Worm (Caenorhabditis elegans) whole organism, L1 larva: Measurements from ENCODE around the gene fzr-1.

Experiments
- C34B4.2 ChIP-seq: sonication (generic microtip); optimal IDR thresholded peaks from 2 replicates; lab custom pipeline; 2017; ENCODE audit warnings: mild to moderate bottlenecking, missing genetic modification characterization, missing compliant biosample characterization
- Y116A8C.19 ChIP-seq: sonication (generic microtip); optimal IDR thresholded peaks from 2 replicates; lab custom pipeline; 2016; ENCODE audit warnings: missing compliant biosample characterization, missing genetic modification characterization, borderline replicate concordance
- alr-1 ChIP-seq: fragments of 200-800 bp; sonication (Bioruptor generic); optimal IDR thresholded peaks from 2 replicates; lab custom pipeline; 2018; ENCODE audit warnings: borderline replicate concordance, mild to moderate bottlenecking, missing genetic modification characterization, missing compliant biosample characterization
- ama-1 ChIP-seq: fragments of 150-350 bp; optimal IDR thresholded peaks from 2 replicates; lab custom pipeline; 2014
- blmp-1 ChIP-seq: fragments of 150-350 bp; optimal IDR thresholded peaks from 2 replicates; lab custom pipeline; 2014; ENCODE audit warnings: missing biosample characterization, missing genetic modification characterization
- ceh-82 ChIP-seq, 3 experiments: fragments of 150-350 bp in 1 of 3; sonication (generic microtip) in 2 of 3; optimal IDR thresholded peaks; 2 replicates each; lab custom pipeline; 2014 to 2017; ENCODE audit warnings: missing biosample characterization in 3 of 3, missing genetic modification characterization in 3 of 3
- ces-1 ChIP-seq: fragments of 150-350 bp; optimal IDR thresholded peaks from 2 replicates; lab custom pipeline; 2014; ENCODE audit warnings: missing biosample characterization, missing genetic modification reagents, missing genetic modification characterization
- dpl-1 ChIP-seq, 3 experiments: fragments of 150-350 bp in 2 of 3; sonication (generic microtip) in 1 of 3; optimal IDR thresholded peaks; 2 replicates each; lab custom pipeline; 2014 to 2017; ENCODE audit warnings: missing biosample characterization in 3 of 3, missing genetic modification characterization in 3 of 3, missing genetic modification reagents in 3 of 3
- efl-1 ChIP-seq, 4 experiments: fragments of 150-350 bp; optimal IDR thresholded peaks in 3 of 4; peaks in 1 of 4; 1 replicate in 1 of 4; 2 replicates in 3 of 4; lab custom pipeline; 2014; ENCODE audit warnings: missing biosample characterization in 2 of 4, missing genetic modification characterization in 2 of 4, missing genetic modification reagents in 2 of 4
- efl-3 ChIP-seq: fragments of 200-800 bp; sonication (Bioruptor generic); optimal IDR thresholded peaks from 2 replicates; lab custom pipeline; 2018; ENCODE audit warnings: mild to moderate bottlenecking, missing genetic modification characterization, missing compliant biosample characterization
- egl-13 ChIP-seq: sonication (generic microtip); optimal IDR thresholded peaks from 2 replicates; lab custom pipeline; 2016; ENCODE audit warnings: missing genotype, missing genetic modification reagents, missing genetic modification characterization, missing compliant biosample characterization
- egl-27 ChIP-seq, 2 experiments: fragments of 150-350 bp in 1 of 2; sonication (generic microtip); optimal IDR thresholded peaks; 3 replicates each; lab custom pipeline; 2017 to 2018; ENCODE audit warnings: missing biosample characterization in 2 of 2, missing genetic modification characterization in 2 of 2, missing genetic modification reagents in 2 of 2
- elt-2 ChIP-seq: sonication (generic microtip); optimal IDR thresholded peaks from 2 replicates; lab custom pipeline; 2016; ENCODE audit warnings: missing genetic modification characterization, mild to moderate bottlenecking, inconsistent platforms, missing compliant biosample characterization, missing genetic modification reagents
- fkh-10 ChIP-seq: sonication (generic microtip); optimal IDR thresholded peaks from 2 replicates; lab custom pipeline; 2017; ENCODE audit warnings: missing biosample characterization, missing genetic modification reagents, missing genetic modification characterization
- fkh-8 ChIP-seq: sonication (generic microtip); optimal IDR thresholded peaks from 2 replicates; lab custom pipeline; 2016; ENCODE audit warnings: mild to moderate bottlenecking, missing genetic modification characterization, missing compliant biosample characterization
- fos-1 ChIP-seq: fragments of 150-350 bp; optimal IDR thresholded peaks from 2 replicates; lab custom pipeline; 2014; ENCODE audit warnings: missing biosample characterization, missing genetic modification characterization
- hlh-17 ChIP-seq: fragments of 200-800 bp; sonication (Bioruptor generic); optimal IDR thresholded peaks from 2 replicates; lab custom pipeline; 2018; ENCODE audit warnings: missing genetic modification characterization, mild to moderate bottlenecking, missing compliant biosample characterization, moderate library complexity, borderline replicate concordance
- jun-1 ChIP-seq: fragments of 150-350 bp; optimal IDR thresholded peaks from 2 replicates; lab custom pipeline; 2014; ENCODE audit warnings: missing biosample characterization, missing genetic modification reagents, missing genetic modification characterization
- lin-13 ChIP-seq: fragments of 150-350 bp; optimal IDR thresholded peaks from 2 replicates; lab custom pipeline; 2014; ENCODE audit warnings: missing biosample characterization, missing genetic modification reagents, missing genetic modification characterization
- lin-14 ChIP-seq: fragments of 200-800 bp; sonication (Bioruptor generic); optimal IDR thresholded peaks from 2 replicates; lab custom pipeline; 2018; ENCODE audit warnings: mild to moderate bottlenecking, missing genetic modification characterization, moderate library complexity, missing compliant biosample characterization
- lin-35 ChIP-seq, 2 experiments: fragments of 150-350 bp; optimal IDR thresholded peaks; 2 replicates each; lab custom pipeline; 2014; ENCODE audit warnings: missing biosample characterization in 2 of 2, missing genetic modification characterization in 2 of 2, missing genetic modification reagents in 2 of 2
- lin-39 ChIP-seq: fragments of 150-350 bp; optimal IDR thresholded peaks from 2 replicates; lab custom pipeline; 2014; ENCODE audit warnings: missing biosample characterization, missing genetic modification reagents, missing genetic modification characterization
- lsy-2 ChIP-seq, 2 experiments: fragments of 150-350 bp; optimal IDR thresholded peaks; 2 replicates each; lab custom pipeline; 2014; ENCODE audit warnings: missing biosample characterization in 2 of 2, missing genetic modification characterization in 2 of 2
- mdl-1 ChIP-seq, 2 experiments: fragments of 150-350 bp; optimal IDR thresholded peaks; 2 replicates each; lab custom pipeline; 2014 to 2017; ENCODE audit warnings: missing biosample characterization in 2 of 2, missing genetic modification characterization in 2 of 2, inconsistent platforms in 1 of 2
- mep-1 ChIP-seq: fragments of 150-350 bp; optimal IDR thresholded peaks from 2 replicates; lab custom pipeline; 2014; ENCODE audit warnings: missing biosample characterization, missing genetic modification characterization
- nhr-19 ChIP-seq: fragments of 200-800 bp; sonication (Bioruptor generic); conservative IDR thresholded peaks from 2 replicates; pipeline ENCODE4 v1.3.6; 2022; ENCODE audit warnings: missing genetic modification characterization, missing compliant biosample characterization
- nhr-20 ChIP-seq: sonication (generic microtip); optimal IDR thresholded peaks from 2 replicates; lab custom pipeline; 2016; ENCODE audit warnings: mild to moderate bottlenecking, missing genetic modification characterization, missing compliant biosample characterization
- nhr-237 ChIP-seq: fragments of 150-350 bp; optimal IDR thresholded peaks from 2 replicates; lab custom pipeline; 2014; ENCODE audit warnings: missing biosample characterization, missing genetic modification characterization
- nhr-47 ChIP-seq: sonication (generic microtip); optimal IDR thresholded peaks from 2 replicates; lab custom pipeline; 2016; ENCODE audit warnings: mild to moderate bottlenecking, missing genetic modification characterization, moderate library complexity, missing compliant biosample characterization
- nhr-71 ChIP-seq: sonication (generic microtip); optimal IDR thresholded peaks from 2 replicates; lab custom pipeline; 2016; ENCODE audit warnings: mild to moderate bottlenecking, missing genetic modification characterization, moderate library complexity, missing compliant biosample characterization
- nhr-76 ChIP-seq: sonication (generic microtip); optimal IDR thresholded peaks from 2 replicates; lab custom pipeline; 2017; ENCODE audit warnings: missing biosample characterization, missing genetic modification characterization
- nhr-77 ChIP-seq: fragments of 150-350 bp; optimal IDR thresholded peaks from 2 replicates; lab custom pipeline; 2014; ENCODE audit warnings: missing biosample characterization, missing genetic modification characterization
- nhr-85 ChIP-seq: sonication (generic microtip); peaks from one replicate; lab custom pipeline; 2016; ENCODE audit warnings: missing genetic modification characterization, inconsistent platforms, missing compliant biosample characterization
- nhr-90 ChIP-seq: sonication (generic microtip); optimal IDR thresholded peaks from 2 replicates; lab custom pipeline; 2016; ENCODE audit warnings: mild to moderate bottlenecking, missing genetic modification characterization, missing compliant biosample characterization; ENCODE audit not compliant: poor library complexity
- pqm-1 ChIP-seq: sonication (generic microtip); optimal IDR thresholded peaks from 3 replicates; lab custom pipeline; 2017; ENCODE audit warnings: missing biosample characterization, missing genetic modification characterization
- rnt-1 ChIP-seq: sonication (generic microtip); optimal IDR thresholded peaks from 2 replicates; lab custom pipeline; 2016; ENCODE audit warnings: mild to moderate bottlenecking, missing genetic modification characterization, moderate library complexity, missing compliant biosample characterization
- skn-1 ChIP-seq: fragments of 150-350 bp; optimal IDR thresholded peaks from 2 replicates; lab custom pipeline; 2014; ENCODE audit warnings: missing biosample characterization, missing genetic modification characterization
- snu-23 ChIP-seq: sonication (generic microtip); optimal IDR thresholded peaks from 2 replicates; lab custom pipeline; 2016; ENCODE audit warnings: missing genetic modification characterization, missing compliant biosample characterization
- sox-4 ChIP-seq: sonication (generic microtip); optimal IDR thresholded peaks from 2 replicates; lab custom pipeline; 2016; ENCODE audit warnings: missing genetic modification characterization, missing compliant biosample characterization
- sptf-1 ChIP-seq: fragments of 150-350 bp; optimal IDR thresholded peaks from 2 replicates; lab custom pipeline; 2014; ENCODE audit warnings: missing biosample characterization, missing genetic modification characterization
- tbx-2 ChIP-seq: sonication (generic microtip); optimal IDR thresholded peaks from 2 replicates; lab custom pipeline; 2016; ENCODE audit warnings: missing genetic modification characterization, missing compliant biosample characterization
- tlp-1 ChIP-seq: fragments of 150-350 bp; optimal IDR thresholded peaks from 2 replicates; lab custom pipeline; 2014; ENCODE audit warnings: missing biosample characterization, missing genetic modification characterization
- unc-130 ChIP-seq: fragments of 150-350 bp; optimal IDR thresholded peaks from 2 replicates; lab custom pipeline; 2017; ENCODE audit warnings: missing biosample characterization, missing genetic modification characterization, inconsistent platforms
- unc-30 ChIP-seq: sonication (generic microtip); optimal IDR thresholded peaks from 2 replicates; lab custom pipeline; 2017; ENCODE audit warnings: missing biosample characterization, missing genetic modification characterization
- xbp-1 ChIP-seq: sonication (generic microtip); optimal IDR thresholded peaks from 2 replicates; lab custom pipeline; 2016; ENCODE audit warnings: missing genetic modification characterization, missing compliant biosample characterization
- zip-4 ChIP-seq: fragments of 200-800 bp; sonication (Bioruptor generic); optimal IDR thresholded peaks from 2 replicates; lab custom pipeline; 2018; ENCODE audit warnings: mild to moderate bottlenecking, missing genetic modification characterization, moderate library complexity, missing compliant biosample characterization
- ztf-4 ChIP-seq: fragments of 150-350 bp; optimal IDR thresholded peaks from 2 replicates; lab custom pipeline; 2014; ENCODE audit warnings: missing biosample characterization, missing genetic modification characterization

fzr-1 gene

DNA sequence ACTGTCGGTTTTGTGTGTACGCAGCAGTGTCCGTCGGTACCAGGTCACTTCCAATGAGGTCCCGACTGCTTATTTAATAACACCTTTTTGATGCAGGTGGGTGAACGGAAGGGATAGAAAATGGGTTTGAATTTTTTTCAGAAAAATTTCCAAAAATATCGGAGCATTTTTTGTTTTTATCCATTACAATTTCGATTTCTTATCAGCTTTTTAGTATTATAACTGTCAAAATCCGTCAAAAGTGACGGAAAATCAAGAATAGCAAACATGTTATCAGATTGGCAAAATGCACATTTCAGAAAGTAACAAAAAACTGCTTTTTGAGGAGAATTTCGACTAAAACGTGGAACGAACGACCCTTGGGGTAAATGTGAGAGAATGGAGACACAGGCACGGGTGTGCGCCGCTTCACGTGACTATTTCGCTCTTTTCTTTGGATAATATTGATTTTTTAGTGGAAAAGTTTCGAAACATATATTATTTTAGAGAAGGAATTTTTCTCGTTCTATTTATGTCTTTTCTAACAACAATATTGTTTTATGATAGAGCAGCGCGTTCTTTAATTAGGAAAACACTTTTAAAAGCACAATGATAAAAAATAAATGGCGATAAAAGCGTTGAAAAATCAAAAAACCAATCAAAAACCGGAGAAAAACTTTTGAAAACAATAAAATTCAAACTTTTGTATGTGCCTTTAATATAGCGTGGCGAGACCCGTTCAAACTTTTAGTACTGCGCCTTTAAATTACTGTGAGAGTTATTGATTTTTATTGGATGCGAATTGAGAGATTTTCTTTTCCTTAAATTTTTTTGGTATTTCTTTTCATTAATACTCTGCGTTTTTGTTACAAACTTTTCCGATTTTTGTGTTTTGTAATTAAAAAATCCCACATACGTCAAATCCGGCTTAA lies 2.9 kb upstream of the fzr-1 start, which contains the start of gene sqv-8:
Gene sqv-8 (plus strand): TSS at position 51 of the 911 bp plus-strand sequence.
- no peak for TF ChIP-seq unc-130 (tag; lab: Kevin White, UChicago)
- peak; percentile 7 for TF ChIP-seq mep-1 (tag; lab: Kevin White, UChicago)
- peak in 1 of 2 experiments; percentile 11 for TF ChIP-seq lsy-2 (tag; optimal IDR thresholded peaks at IDR 0.05; lab: Kevin White, UChicago)
- TF ChIP-seq xbp-1 (tag; lab: Kevin White, UChicago), result peak; percentile 24
- peak in 1 of 2 experiments; percentile 14 for TF ChIP-seq lin-35 (GFP tag; optimal IDR thresholded peaks at IDR 0.05; lab: Kevin White, UChicago)
- TF ChIP-seq skn-1, result peak; percentile 33
- TF ChIP-seq nhr-20 (tag; lab: Kevin White, UChicago), result peak; percentile 39
- peak; percentile 5 for TF ChIP-seq rnt-1 (tag; lab: Kevin White, UChicago)
- TF ChIP-seq nhr-71 (tag; lab: Kevin White, UChicago), result peak; percentile 40
- peak in 1 of 3 experiments; percentile 25 for TF ChIP-seq dpl-1 (GFP tag; optimal IDR thresholded peaks at IDR 0.05; lab: Kevin White, UChicago)
- TF ChIP-seq blmp-1 (tag; lab: Kevin White, UChicago), result peak; percentile 20
- peak; percentile 17 for TF ChIP-seq nhr-47 (tag; lab: Kevin White, UChicago)
- TF ChIP-seq pqm-1, result no peak
- no peak for TF ChIP-seq nhr-76 (tag; lab: Kevin White, UChicago)
- peak; percentile 65 for TF ChIP-seq nhr-85 (tag; lab: Kevin White, UChicago)
- peak; percentile 62 for TF ChIP-seq lin-14 (GFP tag; lab: Kevin White, UChicago)
- peak in 1 of 3 experiments; percentile 6 for TF ChIP-seq ceh-82 (tag; optimal IDR thresholded peaks at IDR 0.05; lab: Kevin White, UChicago)
- TF ChIP-seq efl-1 (optimal IDR thresholded peaks at IDR 0.05; lab: Kevin White, UChicago), result peak in 1 of 2 experiments; percentile 21
- TF ChIP-seq efl-1 (GFP tag; optimal IDR thresholded peaks at IDR 0.05 in 1 of 2; lab: Kevin White, UChicago), result peak; percentile 7 to 70
- TF ChIP-seq tlp-1, result no peak
- TF ChIP-seq efl-3 (GFP tag; lab: Kevin White, UChicago), result no peak
- TF ChIP-seq snu-23 (GFP tag; lab: Kevin White, UChicago), result peak; percentile 51
- TF ChIP-seq mdl-1 (tag; optimal IDR thresholded peaks at IDR 0.05; lab: Kevin White, UChicago), result peak in 1 of 2 experiments; percentile 37
- no peak for TF ChIP-seq fkh-8 (tag; lab: Kevin White, UChicago)

DNA sequence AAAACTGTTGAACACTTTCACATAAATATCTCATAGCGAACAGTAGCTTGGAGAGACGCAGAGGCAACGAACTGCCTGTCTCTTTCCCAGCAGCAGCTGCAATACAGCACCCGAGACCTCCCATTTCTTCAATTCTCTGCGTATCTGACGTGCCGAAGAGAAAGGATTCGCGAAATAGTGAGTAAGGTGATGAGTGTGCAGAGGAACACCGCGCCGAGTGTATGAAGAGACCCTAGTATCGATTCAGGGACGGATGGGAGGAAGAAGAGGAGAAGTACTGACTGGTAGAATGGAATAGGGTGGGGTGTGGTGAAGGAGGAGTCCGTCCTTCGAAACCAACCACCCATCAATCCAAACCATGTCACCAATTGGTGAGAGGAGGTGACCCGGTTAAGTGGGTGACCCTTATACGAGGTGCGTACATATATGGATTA lies 1.9 kb upstream of the fzr-1 start:
- TF ChIP-seq ztf-4 (tag; lab: Kevin White, UChicago), result peak; percentile 68
- no peak for TF ChIP-seq fkh-10 (GFP tag; lab: Kevin White, UChicago)
- peak in 1 of 2 experiments; percentile 75 for TF ChIP-seq mdl-1 (tag; optimal IDR thresholded peaks at IDR 0.05; lab: Kevin White, UChicago)
- peak; percentile 52 to 68 for TF ChIP-seq lin-35 (GFP tag; optimal IDR thresholded peaks at IDR 0.05; lab: Kevin White, UChicago)
- no peak for TF ChIP-seq hlh-17 (GFP tag; lab: Kevin White, UChicago)
- no peak for TF ChIP-seq unc-30 (tag; lab: Kevin White, UChicago)
- no peak for TF ChIP-seq Y116A8C.19 (tag; lab: Kevin White, UChicago)
- no peak for TF ChIP-seq lin-39 (tag; lab: Kevin White, UChicago)
- peak; percentile 59 for TF ChIP-seq nhr-77 (tag; lab: Kevin White, UChicago)
- TF ChIP-seq egl-13 (tag; lab: Kevin White, UChicago), result no peak
- no peak for TF ChIP-seq C34B4.2
- peak; percentile 64 for TF ChIP-seq jun-1
- no peak for TF ChIP-seq sox-4 (tag; lab: Kevin White, UChicago)
- TF ChIP-seq nhr-90 (tag; lab: Kevin White, UChicago), result peak; percentile 50
- peak; percentile 63 for TF ChIP-seq tbx-2 (tag; lab: Kevin White, UChicago)
- peak; percentile 11 for TF ChIP-seq elt-2
- peak; percentile 49 for TF ChIP-seq nhr-237 (tag; lab: Kevin White, UChicago)
- TF ChIP-seq egl-27 (tag; optimal IDR thresholded peaks at IDR 0.05; lab: Kevin White, UChicago), result no peak
- TF ChIP-seq ama-1 (lab: Kevin White, UChicago), result peak; percentile 82
- peak; percentile 94 for TF ChIP-seq nhr-20 (tag; lab: Kevin White, UChicago)
- TF ChIP-seq lin-13, result peak; percentile 29
- TF ChIP-seq zip-4 (GFP tag; lab: Kevin White, UChicago), result no peak
- no peak for TF ChIP-seq sptf-1 (tag; lab: Kevin White, UChicago)
- peak; percentile 53 for TF ChIP-seq fos-1 (tag; lab: Kevin White, UChicago)
- TF ChIP-seq rnt-1 (tag; lab: Kevin White, UChicago), result peak; percentile 74
- no peak for TF ChIP-seq alr-1
- TF ChIP-seq ces-1 (GFP tag; lab: Kevin White, UChicago), result no peak
- peak; percentile 97 for TF ChIP-seq lin-14 (GFP tag; lab: Kevin White, UChicago)
- TF ChIP-seq nhr-19 (GFP tag; lab: Robert Waterston, UW), result peak; percentile 60
- peak; percentile 40 to 53 (median 50) for TF ChIP-seq dpl-1 (GFP tag; optimal IDR thresholded peaks at IDR 0.05; lab: Kevin White, UChicago)
